Fruit fly (Drosophila melanogaster): ENCODE measurements around the gene fax.

Gene fax

dm6 chr3L:16442628-16443027 lies 31.0 kb upstream of the fax start (continued):
- TF ChIP-seq CG18011 (GFP tag; optimal IDR thresholded peaks at IDR 0.05) (no peak), gem (tag; optimal IDR thresholded peaks at IDR 0.05) (peak; percentile 41), bigmax (GFP tag; optimal IDR thresholded peaks at IDR 0.05) (no peak), CG1529 (GFP tag; optimal IDR thresholded peaks at IDR 0.05) (peak; percentile 8), row (GFP tag; IDR thresholded peaks at IDR 0.05) (0 out of 3 replicates have a peak, but pooled peaks have one; percentile 26), HLH54F (GFP tag; optimal IDR thresholded peaks at IDR 0.05) (no peak)

- TF ChIP-seq CG13424 (tag; optimal IDR thresholded peaks at IDR 0.05) (no peak), CG1647 (GFP tag; optimal IDR thresholded peaks at IDR 0.05) (no peak), klu (GFP tag; IDR thresholded peaks at IDR 0.05) (no peak), NK7.1 (GFP tag; optimal IDR thresholded peaks at IDR 0.05) (no peak), tll (GFP tag; optimal IDR thresholded peaks at IDR 0.05) (no peak), dan (GFP tag; IDR thresholded peaks at IDR 0.05) (no peak), CG1832 (GFP tag; optimal IDR thresholded peaks at IDR 0.05) (no peak), cwo (GFP tag; optimal IDR thresholded peaks at IDR 0.05) (no peak)
Observed at dm6 chr3L:16437271-16437670, 25.6 kb upstream of the fax start.

- TF ChIP-seq sens (GFP tag) (peak; percentile 21), CG33557 (GFP tag; optimal IDR thresholded peaks at IDR 0.05) (peak; percentile 5), gem (tag; optimal IDR thresholded peaks at IDR 0.05) (peak; percentile 6), kni (GFP tag; optimal IDR thresholded peaks at IDR 0.05) (peak; percentile 23), bsh (GFP tag; optimal IDR thresholded peaks at IDR 0.05) (peak in 1 of 2 experiments; percentile 7), CG18764 (GFP tag; optimal IDR thresholded peaks at IDR 0.05) (no peak), Ada2b (GFP tag; IDR thresholded peaks at IDR 0.05) (no peak), Blimp-1 (GFP tag; optimal IDR thresholded peaks at IDR 0.05) (peak; percentile 91), CG6813 (GFP tag; optimal IDR thresholded peaks at IDR 0.05) (peak; percentile 3)
Observed at dm6 chr3L:16433556-16433955, 21.9 kb upstream of the fax start.

- no peak for TF ChIP-seq Eip74EF (GFP tag; optimal IDR thresholded peaks at IDR 0.05)
- no peak for TF ChIP-seq maf-S (GFP tag; optimal IDR thresholded peaks at IDR 0.05)
- no peak for TF ChIP-seq zfh2 (GFP tag; optimal IDR thresholded peaks at IDR 0.05)
- TF ChIP-seq klu (GFP tag; IDR thresholded peaks at IDR 0.05) = no peak
- no peak for TF ChIP-seq CG17385 (GFP tag; optimal IDR thresholded peaks at IDR 0.05)
- TF ChIP-seq abd-A (tag; optimal IDR thresholded peaks at IDR 0.05) = no peak
- TF ChIP-seq CG11456 (GFP tag; IDR thresholded peaks at IDR 0.05) = 0 out of 3 replicates have a peak, but pooled peaks have one; percentile 26
- TF ChIP-seq CG2889 (GFP tag; IDR thresholded peaks at IDR 0.05) = no peak
- TF ChIP-seq CG8281 (tag; optimal IDR thresholded peaks at IDR 0.05) = no peak
- TF ChIP-seq CG15269 (tag; optimal IDR thresholded peaks at IDR 0.05) = no peak
- peak; percentile 12 for TF ChIP-seq CG4707 (GFP tag; optimal IDR thresholded peaks at IDR 0.05)
- TF ChIP-seq CG11398 (GFP tag; optimal IDR thresholded peaks at IDR 0.05) = no peak
- TF ChIP-seq dimm (GFP tag; IDR thresholded peaks at IDR 0.05) = no peak
- peak; percentile 8 for TF ChIP-seq CG1529 (GFP tag; optimal IDR thresholded peaks at IDR 0.05)
- no peak for TF ChIP-seq HLH4C (GFP tag; IDR thresholded peaks at IDR 0.05; ENCODE audit: partially characterized antibody)
- TF ChIP-seq CG11247 (GFP tag; IDR thresholded peaks at IDR 0.05) = no peak
- peak; percentile 27 for TF ChIP-seq CG17568 (GFP tag; optimal IDR thresholded peaks at IDR 0.05)
- TF ChIP-seq Vsx1 (GFP tag; optimal IDR thresholded peaks at IDR 0.05) = no peak
- no peak for TF ChIP-seq E2f2 (GFP tag; IDR thresholded peaks at IDR 0.05)
- TF ChIP-seq YL-1 (GFP tag; optimal IDR thresholded peaks at IDR 0.05) = no peak
- TF ChIP-seq Bgb (GFP tag; IDR thresholded peaks at IDR 0.05; ENCODE audit: partially characterized antibody) = no peak
- TF ChIP-seq CG14710 (tag; optimal IDR thresholded peaks at IDR 0.05) = peak; percentile 3
- TF ChIP-seq odd (GFP tag; optimal IDR thresholded peaks at IDR 0.05) = peak; percentile 0
- TF ChIP-seq mirr (GFP tag; optimal IDR thresholded peaks at IDR 0.05) = no peak
- TF ChIP-seq Ets97D (GFP tag; optimal IDR thresholded peaks at IDR 0.05) = no peak
- no peak for TF ChIP-seq H2.0 (GFP tag; IDR thresholded peaks at IDR 0.05)
Observed at dm6 chr3L:16431056-16431455, 19.4 kb upstream of the fax start.

Data from whole organism, embryonic.